Worm (Caenorhabditis elegans): ENCODE measurements around the gene pudl-1.

- no peak for TF ChIP-seq mdl-1 (tag; optimal IDR thresholded peaks at IDR 0.05)
- TF ChIP-seq rbr-2 (tag; optimal IDR thresholded peaks at IDR 0.05) = no peak
- no peak for TF ChIP-seq fkh-10 (GFP tag; optimal IDR thresholded peaks at IDR 0.05)
- TF ChIP-seq daf-12 (tag; optimal IDR thresholded peaks at IDR 0.05) = no peak
- TF ChIP-seq hmg-1.1 (GFP tag; IDR thresholded peaks at IDR 0.05) = no peak
- TF ChIP-seq ztf-11 (tag; optimal IDR thresholded peaks at IDR 0.05) = no peak
- no peak for TF ChIP-seq ceh-44 (GFP tag; IDR thresholded peaks at IDR 0.05)
- no peak for TF ChIP-seq ZK337.2 (GFP tag; IDR thresholded peaks at IDR 0.05)
- no peak for TF ChIP-seq F37D6.2 (tag; optimal IDR thresholded peaks at IDR 0.05)
- TF ChIP-seq duxl-1 (tag; optimal IDR thresholded peaks at IDR 0.05; ENCODE audit: poor library complexity) = no peak
- no peak for TF ChIP-seq lin-39 (tag; optimal IDR thresholded peaks at IDR 0.05)
- no peak for TF ChIP-seq fos-1 (tag; optimal IDR thresholded peaks at IDR 0.05)
- TF ChIP-seq F10B5.3 (tag; optimal IDR thresholded peaks at IDR 0.05) = no peak
These were observed 12.3 kb upstream of the pudl-1 start, which contains the start of gene Y54G2A.37 for ce11 chrIV:2820408-2820807.
